Worm (Caenorhabditis elegans): ENCODE results near the gene ptr-25.

ce11 chrIII:10486455-10486854, 1.5 kb upstream of the ptr-25 start:
- TF ChIP-seq him-1 (tag; optimal IDR thresholded peaks at IDR 0.05) (no peak), dao-5 (tag; optimal IDR thresholded peaks at IDR 0.05) (no peak)

Measured in whole organism, L4/young adult.